Fruit fly (Drosophila melanogaster): Measurements from ENCODE around the gene sstn.

Gene sstn

DNA sequence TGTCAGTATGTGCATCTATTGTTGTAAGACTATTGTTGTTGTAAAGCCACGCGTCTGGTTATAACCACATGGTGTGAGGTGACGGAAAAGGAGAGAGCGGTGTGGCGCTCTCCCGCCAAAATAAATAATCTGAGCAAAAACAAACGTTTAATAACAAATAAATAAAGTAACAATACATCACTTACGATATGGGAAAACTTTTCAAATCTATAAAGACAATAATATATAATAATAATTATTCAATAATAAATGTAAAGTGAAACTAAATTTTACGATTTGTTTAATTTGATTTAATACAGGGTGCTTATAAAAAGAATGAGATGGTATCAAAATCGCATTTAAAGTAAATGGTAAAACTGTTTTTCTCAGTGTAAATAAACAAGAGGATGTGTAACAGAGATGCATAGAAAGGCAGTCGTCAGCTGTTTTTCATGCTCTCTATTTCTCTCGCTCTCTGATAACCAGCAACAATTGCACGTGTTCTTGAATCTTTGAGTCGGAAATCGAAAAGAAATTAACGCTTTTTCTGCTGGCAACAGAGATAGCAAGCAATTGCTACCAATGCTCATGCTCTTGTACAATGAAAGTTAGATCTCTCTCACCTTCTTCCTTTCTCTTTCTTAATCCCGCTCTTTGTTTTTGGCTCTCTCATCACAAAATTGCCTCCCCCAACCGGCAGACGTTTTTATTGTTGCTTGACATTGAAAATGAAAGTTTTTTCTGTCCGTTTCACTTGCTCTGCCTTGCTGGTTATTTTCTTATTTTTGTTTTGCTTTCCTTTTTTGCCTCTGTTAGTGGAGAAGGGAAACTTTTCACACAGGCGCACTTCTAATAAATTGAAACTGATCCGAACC lies 4.4 kb upstream of the sstn start (continued):
- peak; percentile 34 for TF ChIP-seq CG8290 (GFP tag; optimal IDR thresholded peaks at IDR 0.05)
- TF ChIP-seq CG8290 (tag; optimal IDR thresholded peaks at IDR 0.05), result no peak
- TF ChIP-seq nerfin-1 (tag; optimal IDR thresholded peaks at IDR 0.05), result peak; percentile 91
- TF ChIP-seq CG18262 (tag; optimal IDR thresholded peaks at IDR 0.05), result peak; percentile 97
- TF ChIP-seq yki (optimal IDR thresholded peaks at IDR 0.05), result peak; percentile 23
- TF ChIP-seq cato (GFP tag; optimal IDR thresholded peaks at IDR 0.05; ENCODE audit: borderline replicate concordance), result peak; percentile 56
- peak; percentile 94 for TF ChIP-seq Xrp1 (GFP tag; IDR thresholded peaks at IDR 0.05)
- peak; percentile 91 for TF ChIP-seq CG6683 (GFP tag; optimal IDR thresholded peaks at IDR 0.05)
- no peak for TF ChIP-seq zfh2 (GFP tag; optimal IDR thresholded peaks at IDR 0.05)
- peak in 1 of 2 experiments; percentile 90 for TF ChIP-seq Eip74EF (GFP tag; optimal IDR thresholded peaks at IDR 0.05)
- peak; percentile 64 for TF ChIP-seq CG1529 (GFP tag; optimal IDR thresholded peaks at IDR 0.05)
- peak; percentile 47 for TF ChIP-seq Chrac-16 (GFP tag; optimal IDR thresholded peaks at IDR 0.05)
- peak; percentile 82 for TF ChIP-seq CG17385 (GFP tag; optimal IDR thresholded peaks at IDR 0.05)
- no peak for TF ChIP-seq Dfd (GFP tag; optimal IDR thresholded peaks at IDR 0.05)
- TF ChIP-seq Taf1 (GFP tag; IDR thresholded peaks at IDR 0.05), result no peak
- peak; percentile 52 for TF ChIP-seq pb (GFP tag; optimal IDR thresholded peaks at IDR 0.05)
- no peak for TF ChIP-seq CG12236 (GFP tag; optimal IDR thresholded peaks at IDR 0.05)
- TF ChIP-seq Hey (tag; optimal IDR thresholded peaks at IDR 0.05), result peak; percentile 7
- TF ChIP-seq Atf-2 (GFP tag; optimal IDR thresholded peaks at IDR 0.05), result peak; percentile 0
- TF ChIP-seq TFAM (GFP tag; optimal IDR thresholded peaks at IDR 0.05), result peak; percentile 35
- TF ChIP-seq CG7786 (GFP tag; optimal IDR thresholded peaks at IDR 0.05), result no peak
- TF ChIP-seq Side (GFP tag; optimal IDR thresholded peaks at IDR 0.05), result no peak
- peak; percentile 97 for TF ChIP-seq CG2712 (tag; optimal IDR thresholded peaks at IDR 0.05)
- peak; percentile 80 for TF ChIP-seq az2 (GFP tag; optimal IDR thresholded peaks at IDR 0.05)
- TF ChIP-seq CG1832 (GFP tag; optimal IDR thresholded peaks at IDR 0.05), result no peak
- TF ChIP-seq br (optimal IDR thresholded peaks at IDR 0.05), result no peak
- TF ChIP-seq Usf (GFP tag; optimal IDR thresholded peaks at IDR 0.05), result peak; percentile 10
- TF ChIP-seq Bdp1 (GFP tag; optimal IDR thresholded peaks at IDR 0.05), result no peak
- TF ChIP-seq CG1647 (GFP tag; optimal IDR thresholded peaks at IDR 0.05), result no peak
- TF ChIP-seq Dek (tag; optimal IDR thresholded peaks at IDR 0.05), result peak; percentile 88
- TF ChIP-seq dm (GFP tag; optimal IDR thresholded peaks at IDR 0.05), result no peak
- peak; percentile 86 for TF ChIP-seq CG4424 (GFP tag; optimal IDR thresholded peaks at IDR 0.05)
- peak; percentile 5 for TF ChIP-seq CG14965 (GFP tag; optimal IDR thresholded peaks at IDR 0.05; ENCODE audit: borderline replicate concordance)
- TF ChIP-seq trh (GFP tag; optimal IDR thresholded peaks at IDR 0.05), result peak; percentile 12
- peak; percentile 69 for TF ChIP-seq al (GFP tag; IDR thresholded peaks at IDR 0.05)
- peak; percentile 75 for TF ChIP-seq CG11085 (GFP tag; IDR thresholded peaks at IDR 0.05)
- peak; percentile 43; the same call in 1 of the 2 replicates for TF ChIP-seq GATAe (GFP tag; conservative IDR thresholded peaks at IDR 0.05)
- peak; percentile 72; the same call in 2 of the 3 replicates for TF ChIP-seq Mrtf (GFP tag; IDR thresholded peaks at IDR 0.05)
- peak in 1 of 2 experiments; percentile 76 for TF ChIP-seq crp (GFP tag; optimal IDR thresholded peaks at IDR 0.05)
- no peak for TF ChIP-seq amos (GFP tag; IDR thresholded peaks at IDR 0.05; ENCODE audit: partially characterized antibody)
- no peak for TF ChIP-seq NC2α (GFP tag; optimal IDR thresholded peaks at IDR 0.05)
- TF ChIP-seq CG13296 (GFP tag; optimal IDR thresholded peaks at IDR 0.05), result peak; percentile 95
- TF ChIP-seq HmgD (GFP tag; optimal IDR thresholded peaks at IDR 0.05), result no peak
- no peak for TF ChIP-seq vnd (GFP tag; IDR thresholded peaks at IDR 0.05; ENCODE audit: partially characterized antibody)
- TF ChIP-seq CG43689 (GFP tag; IDR thresholded peaks at IDR 0.05), result peak; percentile 27; the same call in 1 of the 2 replicates
- TF ChIP-seq CTCF (GFP tag; optimal IDR thresholded peaks at IDR 0.05), result peak; percentile 32
- TF ChIP-seq CG6765 (GFP tag; optimal IDR thresholded peaks at IDR 0.05), result peak; percentile 88
- no peak; the same call in 1 of the 3 replicates for TF ChIP-seq Aef1 (GFP tag; IDR thresholded peaks at IDR 0.05)
- no peak for TF ChIP-seq CG18011 (GFP tag; optimal IDR thresholded peaks at IDR 0.05)
- no peak for TF ChIP-seq Lpt (GFP tag; optimal IDR thresholded peaks at IDR 0.05)
